Worm (Caenorhabditis elegans) whole organism, late embryonic: ENCODE results near the gene grl-19.

ENCODE experiments used
- C38D4.7 ChIP-seq: fragments of 200-800 bp; sonication (Bioruptor generic); optimal IDR thresholded peaks from 2 replicates; lab custom pipeline; 2018; ENCODE audit warnings: mild to moderate bottlenecking, missing genetic modification characterization, moderate library complexity, missing compliant biosample characterization
- F13H6.1 ChIP-seq: sonication (generic microtip); optimal IDR thresholded peaks from 2 replicates; lab custom pipeline; 2016; ENCODE audit warnings: missing genetic modification characterization, missing compliant biosample characterization
- T23F11.4 ChIP-seq: fragments of 200-800 bp; sonication (Bioruptor generic); optimal IDR thresholded peaks from 2 replicates; lab custom pipeline; 2018; ENCODE audit warnings: mild to moderate bottlenecking, missing genetic modification characterization, missing compliant biosample characterization
- ama-1 ChIP-seq: fragments of 150-350 bp; optimal IDR thresholded peaks from 2 replicates; lab custom pipeline; 2014
- fkh-10 ChIP-seq: fragments of 150-350 bp; optimal IDR thresholded peaks from 2 replicates; lab custom pipeline; 2014; ENCODE audit warnings: missing biosample characterization, missing genetic modification reagents, missing genetic modification characterization
- nfya-1 ChIP-seq: sonication (generic microtip); optimal IDR thresholded peaks from 2 replicates; lab custom pipeline; 2017; ENCODE audit warnings: missing genetic modification characterization, mild to moderate bottlenecking, missing compliant biosample characterization, antibody characterized with exemption, moderate library complexity
- pqm-1 ChIP-seq: sonication (generic microtip); optimal IDR thresholded peaks from 2 replicates; lab custom pipeline; 2016; ENCODE audit warnings: missing genetic modification characterization, missing compliant biosample characterization
- syd-9 ChIP-seq: sonication (generic microtip); optimal IDR thresholded peaks from 2 replicates; lab custom pipeline; 2016; ENCODE audit warnings: mild to moderate bottlenecking, missing genetic modification characterization, moderate library complexity, missing compliant biosample characterization
- tbx-2 ChIP-seq: sonication (generic microtip); optimal IDR thresholded peaks from 2 replicates; lab custom pipeline; 2016; ENCODE audit warnings: missing genetic modification characterization, missing compliant biosample characterization

ce11 chrIV:231673-232072, 20.7 kb downstream of the grl-19 start, which contains the start of gene gtf-2H1:
- no peak for TF ChIP-seq C38D4.7 (GFP tag; lab: Kevin White, UChicago)
- TF ChIP-seq nfya-1 (tag; lab: Kevin White, UChicago) = no peak
- TF ChIP-seq syd-9 = no peak
- no peak for TF ChIP-seq F13H6.1 (tag; lab: Kevin White, UChicago)
- no peak for TF ChIP-seq pqm-1 (tag; lab: Kevin White, UChicago)
- no peak for TF ChIP-seq ama-1 (lab: Kevin White, UChicago)
- no peak for TF ChIP-seq tbx-2 (tag; lab: Kevin White, UChicago)
- no peak for TF ChIP-seq T23F11.4 (GFP tag; lab: Kevin White, UChicago)
- TF ChIP-seq fkh-10 (GFP tag; lab: Kevin White, UChicago) = no peak
